Worm (Caenorhabditis elegans) whole organism, mixed stage, embryonic: ENCODE results near the gene zim-1.

Experiments
- M03D4.4 ChIP-seq: sonication (generic microtip); optimal IDR thresholded peaks from 2 replicates; lab custom pipeline; 2017; ENCODE audit warnings: mild to moderate bottlenecking, missing genetic modification characterization, missing compliant biosample characterization
- bed-3 ChIP-seq: fragments of 200-800 bp; sonication (Bioruptor generic); optimal IDR thresholded peaks from 3 replicates; lab custom pipeline; 2018; ENCODE audit warnings: mild to moderate bottlenecking, missing genetic modification characterization, moderate library complexity, missing compliant biosample characterization
- blmp-1 ChIP-seq: fragments of 150-350 bp; optimal IDR thresholded peaks from 2 replicates; lab custom pipeline; 2014; ENCODE audit warnings: missing biosample characterization, missing genetic modification characterization
- ceh-39 ChIP-seq: fragments of 150-350 bp; optimal IDR thresholded peaks from 2 replicates; lab custom pipeline; 2014; ENCODE audit warnings: missing biosample characterization, missing genetic modification characterization
- ceh-43 ChIP-seq: fragments of 200-800 bp; sonication (Bioruptor generic); optimal IDR thresholded peaks from 2 replicates; lab custom pipeline; 2018; ENCODE audit warnings: mild to moderate bottlenecking, missing genetic modification characterization, moderate library complexity, missing compliant biosample characterization
- ceh-83 ChIP-seq: fragments of 200-800 bp; sonication (Bioruptor generic); optimal IDR thresholded peaks from 2 replicates; lab custom pipeline; 2018; ENCODE audit warnings: mild to moderate bottlenecking, missing genetic modification characterization, missing compliant biosample characterization
- ces-1 ChIP-seq: fragments of 150-350 bp; optimal IDR thresholded peaks from 2 replicates; lab custom pipeline; 2014; ENCODE audit warnings: missing biosample characterization, missing genetic modification reagents, missing genetic modification characterization
- cnd-1 ChIP-seq: fragments of 200-800 bp; sonication (Bioruptor generic); optimal IDR thresholded peaks from 2 replicates; lab custom pipeline; 2018; ENCODE audit warnings: mild to moderate bottlenecking, missing genetic modification characterization, missing compliant biosample characterization
- drap-1 ChIP-seq: fragments of 200-800 bp; sonication (Bioruptor generic); optimal IDR thresholded peaks from 3 replicates; lab custom pipeline; 2018; ENCODE audit warnings: mild to moderate bottlenecking, missing genetic modification characterization, missing compliant biosample characterization
- elt-1 ChIP-seq: sonication (generic microtip); optimal IDR thresholded peaks from 2 replicates; lab custom pipeline; 2017; ENCODE audit warnings: missing genetic modification characterization, mild to moderate bottlenecking, missing compliant biosample characterization, antibody characterized with exemption, moderate library complexity, borderline replicate concordance; ENCODE audit not compliant: insufficient read depth
- elt-3 ChIP-seq: fragments of 150-350 bp; optimal IDR thresholded peaks from 2 replicates; lab custom pipeline; 2014; ENCODE audit warnings: missing biosample characterization, missing genetic modification characterization
- flh-1 ChIP-seq: fragments of 200-800 bp; sonication (Bioruptor generic); optimal IDR thresholded peaks from 2 replicates; lab custom pipeline; 2018; ENCODE audit warnings: mild to moderate bottlenecking, missing genetic modification characterization, moderate library complexity, missing compliant biosample characterization
- ham-2 ChIP-seq: fragments of 200-800 bp; sonication (Bioruptor generic); optimal IDR thresholded peaks from 2 replicates; lab custom pipeline; 2018; ENCODE audit warnings: mild to moderate bottlenecking, missing genetic modification characterization, missing compliant biosample characterization
- hlh-1 ChIP-seq: fragments of 150-350 bp; optimal IDR thresholded peaks from 2 replicates; lab custom pipeline; 2014; ENCODE audit warnings: missing biosample characterization, missing genetic modification reagents, missing genetic modification characterization
- lin-13 ChIP-seq: fragments of 150-350 bp; optimal IDR thresholded peaks from 2 replicates; lab custom pipeline; 2014; ENCODE audit warnings: missing biosample characterization, missing genetic modification characterization
- lin-32 ChIP-seq: fragments of 200-800 bp; sonication (Bioruptor generic); optimal IDR thresholded peaks from 2 replicates; lab custom pipeline; 2018; ENCODE audit warnings: mild to moderate bottlenecking, missing genetic modification characterization, missing compliant biosample characterization
- lsy-2 ChIP-seq: fragments of 150-350 bp; optimal IDR thresholded peaks from 2 replicates; lab custom pipeline; 2014; ENCODE audit warnings: missing biosample characterization, missing genetic modification characterization
- mab-5 ChIP-seq: fragments of 150-350 bp; optimal IDR thresholded peaks from 2 replicates; lab custom pipeline; 2014; ENCODE audit warnings: missing biosample characterization, missing genetic modification characterization
- mls-2 ChIP-seq: sonication (generic microtip); optimal IDR thresholded peaks from 2 replicates; lab custom pipeline; 2016; ENCODE audit warnings: mild to moderate bottlenecking, missing genetic modification characterization, moderate library complexity, missing compliant biosample characterization
- nhr-12 ChIP-seq: fragments of 150-350 bp; optimal IDR thresholded peaks from 2 replicates; lab custom pipeline; 2014; ENCODE audit warnings: missing biosample characterization, missing genetic modification characterization
- nhr-2 ChIP-seq: fragments of 150-350 bp; optimal IDR thresholded peaks from 2 replicates; lab custom pipeline; 2014; ENCODE audit warnings: missing biosample characterization, missing genetic modification characterization
- nhr-237 ChIP-seq: fragments of 150-350 bp; optimal IDR thresholded peaks from 2 replicates; lab custom pipeline; 2014; ENCODE audit warnings: missing biosample characterization, missing genetic modification characterization
- nhr-28 ChIP-seq: fragments of 150-350 bp; optimal IDR thresholded peaks from 2 replicates; lab custom pipeline; 2014; ENCODE audit warnings: missing biosample characterization, missing genetic modification characterization
- nhr-76 ChIP-seq: sonication (generic microtip); optimal IDR thresholded peaks from 2 replicates; lab custom pipeline; 2017; ENCODE audit warnings: missing biosample characterization, missing genetic modification characterization
- sem-2 ChIP-seq: fragments of 200-800 bp; sonication (Bioruptor generic); optimal IDR thresholded peaks from 2 replicates; lab custom pipeline; 2018; ENCODE audit warnings: mild to moderate bottlenecking, missing genetic modification characterization, missing compliant biosample characterization
- snpc-4 ChIP-seq: fragments of 150-350 bp; optimal IDR thresholded peaks from 2 replicates; lab custom pipeline; 2014; ENCODE audit warnings: missing biosample characterization, missing genetic modification characterization
- sptf-1 ChIP-seq: sonication (generic microtip); optimal IDR thresholded peaks from 2 replicates; lab custom pipeline; 2017; ENCODE audit warnings: mild to moderate bottlenecking, missing genetic modification characterization, moderate library complexity, missing compliant biosample characterization
- tbx-8 ChIP-seq: fragments of 200-800 bp; sonication (Bioruptor generic); optimal IDR thresholded peaks from 2 replicates; lab custom pipeline; 2018; ENCODE audit warnings: mild to moderate bottlenecking, missing genetic modification characterization, moderate library complexity, missing compliant biosample characterization
- unc-120 ChIP-seq: sonication (generic microtip); optimal IDR thresholded peaks from 2 replicates; lab custom pipeline; 2017; ENCODE audit warnings: missing genetic modification characterization, missing compliant biosample characterization; ENCODE audit not compliant: poor library complexity, severe bottlenecking
- unc-39 ChIP-seq: fragments of 150-350 bp; optimal IDR thresholded peaks from 2 replicates; lab custom pipeline; 2014; ENCODE audit warnings: missing biosample characterization, missing genetic modification characterization
- unc-62 ChIP-seq: fragments of 150-350 bp; optimal IDR thresholded peaks from 2 replicates; lab custom pipeline; 2014; ENCODE audit warnings: missing biosample characterization, missing genetic modification reagents, missing genetic modification characterization
- zip-8 ChIP-seq: fragments of 150-350 bp; optimal IDR thresholded peaks from 2 replicates; lab custom pipeline; 2014; ENCODE audit warnings: missing biosample characterization, missing genetic modification characterization
- ztf-11 ChIP-seq: fragments of 150-350 bp; optimal IDR thresholded peaks from 2 replicates; lab custom pipeline; 2014; ENCODE audit warnings: missing biosample characterization, missing genetic modification characterization

The zim-1 gene

ce11 chrIV:10576624-10577023, 29.7 kb downstream of the zim-1 start:
- TF ChIP-seq nhr-2 (tag; lab: Kevin White, UChicago) (no peak), bed-3 (GFP tag; lab: Kevin White, UChicago) (no peak), flh-1 (GFP tag; lab: Kevin White, UChicago) (no peak), lin-32 (GFP tag; lab: Kevin White, UChicago) (no peak), nhr-12 (no peak), lin-13 (tag; lab: Kevin White, UChicago) (no peak), ceh-43 (GFP tag; lab: Kevin White, UChicago) (no peak), sptf-1 (tag; lab: Kevin White, UChicago) (no peak), ztf-11 (tag; lab: Kevin White, UChicago) (no peak), ham-2 (GFP tag; lab: Kevin White, UChicago) (peak; percentile 72), snpc-4 (tag; lab: Kevin White, UChicago) (no peak), unc-39 (no peak), nhr-28 (tag; lab: Kevin White, UChicago) (no peak), ceh-39 (tag; lab: Kevin White, UChicago) (no peak), elt-1 (tag; lab: Kevin White, UChicago) (peak; percentile 27), tbx-8 (GFP tag; lab: Kevin White, UChicago) (no peak), ces-1 (GFP tag; lab: Kevin White, UChicago) (no peak), zip-8 (tag; lab: Kevin White, UChicago) (no peak), ceh-83 (GFP tag; lab: Kevin White, UChicago) (no peak), sem-2 (GFP tag; lab: Kevin White, UChicago) (no peak), drap-1 (GFP tag; lab: Kevin White, UChicago) (no peak), mls-2 (tag; lab: Kevin White, UChicago) (no peak), elt-3 (tag; lab: Kevin White, UChicago) (peak; percentile 31), M03D4.4 (tag; lab: Kevin White, UChicago) (no peak), hlh-1 (tag; lab: Kevin White, UChicago) (no peak)

ce11 chrIV:10577600-10577999, 30.7 kb downstream of the zim-1 start:
- TF ChIP-seq lin-13 (tag; lab: Kevin White, UChicago) (no peak), bed-3 (GFP tag; lab: Kevin White, UChicago) (no peak), ceh-43 (GFP tag; lab: Kevin White, UChicago) (no peak), mab-5 (tag; lab: Kevin White, UChicago) (no peak), elt-3 (tag; lab: Kevin White, UChicago) (no peak), nhr-237 (tag; lab: Kevin White, UChicago) (no peak), nhr-28 (tag; lab: Kevin White, UChicago) (no peak), lsy-2 (no peak), ham-2 (GFP tag; lab: Kevin White, UChicago) (no peak), lin-32 (GFP tag; lab: Kevin White, UChicago) (no peak), blmp-1 (no peak)

- no peak for TF ChIP-seq nhr-76 (tag; lab: Kevin White, UChicago)
- TF ChIP-seq ces-1 (GFP tag; lab: Kevin White, UChicago): peak; percentile 5
These were observed 31.5 kb downstream of the zim-1 start, which contains the start of gene lgc-43 for ce11 chrIV:10578367-10578766. TSS of gene lgc-43 (plus strand) at chrIV:10578667.

- TF ChIP-seq mab-5 (tag; lab: Kevin White, UChicago) (no peak), cnd-1 (tag; lab: Kevin White, UChicago) (no peak), unc-62 (GFP tag; lab: Kevin White, UChicago) (no peak), elt-3 (tag; lab: Kevin White, UChicago) (no peak), zip-8 (tag; lab: Kevin White, UChicago) (no peak), ceh-43 (GFP tag; lab: Kevin White, UChicago) (no peak), drap-1 (GFP tag; lab: Kevin White, UChicago) (no peak)
These were observed 37.4 kb downstream of the zim-1 start, which contains the start of gene oac-8 for ce11 chrIV:10584237-10584636. TSS of gene oac-8 (plus strand) at chrIV:10584537.

ce11 chrIV:10589072-10589471, 42.2 kb downstream of the zim-1 start, which contains the start of gene C43F9.4:
TSS of gene C43F9.4 (minus strand) at chrIV:10589172.
- TF ChIP-seq zip-8 (tag; lab: Kevin White, UChicago) (no peak), unc-120 (tag; lab: Kevin White, UChicago) (no peak)
- TF ChIP-seq, all 35 proteins: peak for 0
